Fruit fly (Drosophila melanogaster) whole organism, embryonic: ENCODE measurements around the gene Cul5.
A peak's percentile ranks its signal among the peaks of the same experiment; 100 is the strongest.

Experiments used
- Abd-B ChIP-seq: fragments of 200-800 bp; sonication (Bioruptor generic); optimal IDR thresholded peaks from 2 replicates; lab custom pipeline; 2018; ENCODE audit warnings: missing biosample characterization, mild to moderate bottlenecking, missing genetic modification characterization, moderate library complexity
- Atf3 ChIP-seq: fragments of 200-800 bp; sonication (Bioruptor generic); optimal IDR thresholded peaks from 3 replicates; lab custom pipeline; 2016; ENCODE audit warnings: missing biosample characterization, missing genetic modification characterization
- CG10959 ChIP-seq: fragments of 200-800 bp; sonication (Bioruptor generic); IDR thresholded peaks from 2 replicates; pipeline ENCODE4 v1.3.6; 2022; ENCODE audit warnings: missing biosample characterization, missing genetic modification characterization
- CG12071 ChIP-seq: fragments of 200-800 bp; sonication (Bioruptor generic); optimal IDR thresholded peaks from 3 replicates; lab custom pipeline; 2018; ENCODE audit warnings: missing biosample characterization, mild to moderate bottlenecking, missing genetic modification characterization
- CG1233 ChIP-seq: fragments of 200-800 bp; sonication (Bioruptor generic); optimal IDR thresholded peaks from 4 replicates; lab custom pipeline; 2018; ENCODE audit warnings: missing biosample characterization, mild to moderate bottlenecking, missing genetic modification characterization
- CG12769 ChIP-seq: fragments of 200-800 bp; sonication (Bioruptor generic); optimal IDR thresholded peaks from 2 replicates; lab custom pipeline; 2019; ENCODE audit warnings: missing biosample characterization, mild to moderate bottlenecking, missing genetic modification characterization, moderate library complexity
- CG12942 ChIP-seq: fragments of 200-800 bp; sonication (Bioruptor generic); optimal IDR thresholded peaks from 3 replicates; lab custom pipeline; 2016; ENCODE audit warnings: missing biosample characterization, missing genetic modification characterization
- CG14050 ChIP-seq: fragments of 200-800 bp; sonication (Bioruptor generic); IDR thresholded peaks from 3 replicates; pipeline ENCODE4 v1.3.6; 2022; ENCODE audit warnings: missing biosample characterization, missing genetic modification characterization
- CG15073 ChIP-seq: fragments of 200-800 bp; sonication (Bioruptor generic); optimal IDR thresholded peaks from 2 replicates; lab custom pipeline; 2016; ENCODE audit warnings: missing biosample characterization, missing genetic modification characterization
- CG17612 ChIP-seq: fragments of 200-800 bp; sonication (Bioruptor generic); IDR thresholded peaks from 2 replicates; pipeline ENCODE4 v1.3.6; 2022; ENCODE audit warnings: missing biosample characterization, missing genetic modification characterization
- CG2116 ChIP-seq: fragments of 200-800 bp; sonication (Bioruptor generic); optimal IDR thresholded peaks from 3 replicates; lab custom pipeline; 2018; ENCODE audit warnings: missing biosample characterization, mild to moderate bottlenecking, missing genetic modification characterization
- CG2129 ChIP-seq: fragments of 200-800 bp; sonication (Bioruptor generic); IDR thresholded peaks from 2 replicates; pipeline ENCODE4 v1.3.6; 2022; ENCODE audit warnings: missing biosample characterization, missing genetic modification characterization; ENCODE audit not compliant: partially characterized antibody
- CG31441 ChIP-seq: fragments of 200-800 bp; sonication (Bioruptor generic); IDR thresholded peaks from 2 replicates; pipeline ENCODE4 v1.3.6; 2022; ENCODE audit warnings: missing biosample characterization, missing genetic modification characterization
- CG6654 ChIP-seq: fragments of 200-800 bp; sonication (Bioruptor generic); optimal IDR thresholded peaks from 2 replicates; lab custom pipeline; 2017; ENCODE audit warnings: missing biosample characterization, mild to moderate bottlenecking, missing genetic modification characterization
- CG6689 ChIP-seq: fragments of 200-800 bp; sonication (Bioruptor generic); IDR thresholded peaks from 2 replicates; pipeline ENCODE4 v1.3.6; 2022; ENCODE audit warnings: missing biosample characterization, missing genetic modification characterization
- CG7745 ChIP-seq: fragments of 200-800 bp; sonication (Bioruptor generic); optimal IDR thresholded peaks from 2 replicates; lab custom pipeline; 2018; ENCODE audit warnings: missing biosample characterization, mild to moderate bottlenecking, missing genetic modification characterization, moderate library complexity
- CG9215 ChIP-seq: fragments of 200-800 bp; sonication (Bioruptor generic); IDR thresholded peaks from 2 replicates; pipeline ENCODE4 v1.3.6; 2022; ENCODE audit warnings: missing biosample characterization, missing genetic modification characterization
- CTCF ChIP-seq: fragments of 200-800 bp; sonication (Bioruptor generic); optimal IDR thresholded peaks from 2 replicates; lab custom pipeline; 2017; ENCODE audit warnings: missing biosample characterization, mild to moderate bottlenecking, missing genetic modification characterization, moderate library complexity
- D19A ChIP-seq: fragments of 200-800 bp; optimal IDR thresholded peaks from 3 replicates; lab custom pipeline; 2019; ENCODE audit warnings: missing biosample characterization, mild to moderate bottlenecking, missing genetic modification characterization, moderate library complexity
- ERR ChIP-seq: fragments of 200-800 bp; sonication (Bioruptor generic); optimal IDR thresholded peaks from 2 replicates; lab custom pipeline; 2016; ENCODE audit warnings: missing biosample characterization, missing genetic modification characterization
- Fer1 ChIP-seq: fragments of 200-800 bp; sonication (Bioruptor generic); optimal IDR thresholded peaks from 2 replicates; lab custom pipeline; 2017; ENCODE audit warnings: missing biosample characterization, mild to moderate bottlenecking, missing genetic modification characterization
- Gug ChIP-seq: fragments of 200-800 bp; sonication (Bioruptor generic); IDR thresholded peaks from 4 replicates; pipeline ENCODE4 v1.3.6; 2022; ENCODE audit warnings: missing biosample characterization, missing genetic modification characterization
- H15 ChIP-seq: fragments of 200-800 bp; sonication (Bioruptor generic); IDR thresholded peaks from 3 replicates; pipeline ENCODE4 v1.3.6; 2022; ENCODE audit warnings: missing biosample characterization, missing genetic modification characterization
- HLH54F ChIP-seq: fragments of 200-800 bp; sonication (Bioruptor generic); optimal IDR thresholded peaks from 3 replicates; lab custom pipeline; 2016; ENCODE audit warnings: missing biosample characterization, missing genetic modification characterization
- HmgZ ChIP-seq: fragments of 200-800 bp; sonication (Bioruptor generic); optimal IDR thresholded peaks from 2 replicates; lab custom pipeline; 2018; ENCODE audit warnings: missing biosample characterization, mild to moderate bottlenecking, missing genetic modification characterization
- Lim3 ChIP-seq: fragments of 200-800 bp; sonication (Bioruptor generic); IDR thresholded peaks from 2 replicates; pipeline ENCODE4 v1.3.6; 2022; ENCODE audit warnings: missing biosample characterization, missing genetic modification characterization
- Oli ChIP-seq: fragments of 200-800 bp; sonication (Bioruptor generic); optimal IDR thresholded peaks from 2 replicates; lab custom pipeline; 2018; ENCODE audit warnings: missing biosample characterization, mild to moderate bottlenecking, missing genetic modification characterization, moderate library complexity
- Rfx ChIP-seq: fragments of 200-800 bp; sonication (Bioruptor generic); IDR thresholded peaks from 2 replicates; pipeline ENCODE4 v1.3.6; 2022; ENCODE audit warnings: missing biosample characterization, missing genetic modification characterization
- ase ChIP-seq: fragments of 200-800 bp; sonication (Bioruptor generic); IDR thresholded peaks from 3 replicates; pipeline ENCODE4 v1.3.6; 2022; ENCODE audit warnings: missing biosample characterization, missing genetic modification characterization
- chif ChIP-seq, 2 experiments: fragments of 200-800 bp; sonication (Bioruptor generic); optimal IDR thresholded peaks; 3 replicates each; lab custom pipeline; 2016; ENCODE audit warnings: missing biosample characterization in 2 of 2, missing genetic modification characterization in 2 of 2
- emc ChIP-seq: fragments of 200-800 bp; sonication (Bioruptor generic); optimal IDR thresholded peaks from 2 replicates; lab custom pipeline; 2016; ENCODE audit warnings: missing biosample characterization, missing genetic modification characterization
- en ChIP-seq: fragments of 200-800 bp; sonication (Bioruptor generic); optimal IDR thresholded peaks from 2 replicates; lab custom pipeline; 2016; ENCODE audit warnings: missing biosample characterization, missing genetic modification characterization
- ftz-f1 ChIP-seq: fragments of 200-800 bp; sonication (Bioruptor generic); optimal IDR thresholded peaks from 2 replicates; lab custom pipeline; 2016; ENCODE audit warnings: missing biosample characterization, missing genetic modification characterization
- gcm ChIP-seq: fragments of 200-800 bp; sonication (Bioruptor generic); optimal IDR thresholded peaks from 2 replicates; lab custom pipeline; 2019; ENCODE audit warnings: missing biosample characterization, mild to moderate bottlenecking, missing genetic modification characterization, moderate library complexity
- gsb-n ChIP-seq: fragments of 200-800 bp; sonication (Bioruptor generic); optimal IDR thresholded peaks from 3 replicates; lab custom pipeline; 2018; ENCODE audit warnings: missing biosample characterization, mild to moderate bottlenecking, missing genetic modification characterization
- hth ChIP-seq: fragments of >200 bp; optimal IDR thresholded peaks from 2 replicates; lab custom pipeline; 2017; ENCODE audit warnings: inconsistent platforms
- lov ChIP-seq, 2 experiments: fragments of 200-800 bp in 1 of 2; fragments of >200 bp in 1 of 2; sonication (Bioruptor generic) in 1 of 2; IDR thresholded peaks in 1 of 2; optimal IDR thresholded peaks in 1 of 2; 2 replicates in 1 of 2; 3 replicates in 1 of 2; pipeline versions ENCODE4 v1.3.6 to Lab custom; 2017 to 2022; ENCODE audit warnings: missing biosample characterization in 1 of 2, missing genetic modification characterization in 1 of 2
- luna ChIP-seq: fragments of 200-800 bp; sonication (Bioruptor generic); optimal IDR thresholded peaks from 2 replicates; lab custom pipeline; 2016; ENCODE audit warnings: missing biosample characterization, missing genetic modification characterization
- p53 ChIP-seq: fragments of 200-800 bp; sonication (Bioruptor generic); optimal IDR thresholded peaks from 2 replicates; lab custom pipeline; 2016; ENCODE audit warnings: missing biosample characterization, missing genetic modification characterization
- pfk ChIP-seq: fragments of 200-800 bp; sonication (Bioruptor generic); optimal IDR thresholded peaks from 2 replicates; lab custom pipeline; 2018; ENCODE audit warnings: missing biosample characterization, mild to moderate bottlenecking, missing genetic modification characterization, moderate library complexity
- pnt ChIP-seq: fragments of 200-800 bp; sonication (Bioruptor generic); optimal IDR thresholded peaks from 3 replicates; lab custom pipeline; 2016; ENCODE audit warnings: missing biosample characterization, missing genetic modification characterization
- pum ChIP-seq: fragments of 200-800 bp; sonication (Bioruptor generic); optimal IDR thresholded peaks from 2 replicates; lab custom pipeline; 2016; ENCODE audit warnings: missing biosample characterization, missing genetic modification characterization
- sens-2 ChIP-seq: fragments of 200-800 bp; sonication (Bioruptor generic); IDR thresholded peaks from 2 replicates; pipeline ENCODE4 v1.3.6; 2022; ENCODE audit warnings: missing biosample characterization, missing genetic modification characterization
- stc ChIP-seq: fragments of 200-800 bp; sonication (Bioruptor generic); IDR thresholded peaks from 2 replicates; pipeline ENCODE4 v1.3.6; 2022; ENCODE audit warnings: missing biosample characterization, missing genetic modification characterization
- sug ChIP-seq: fragments of 200-800 bp; optimal IDR thresholded peaks from 2 replicates; lab custom pipeline; 2019; ENCODE audit warnings: missing biosample characterization, mild to moderate bottlenecking, missing genetic modification characterization, moderate library complexity
- tna ChIP-seq: fragments of 200-800 bp; sonication (Bioruptor generic); IDR thresholded peaks from 2 replicates; pipeline ENCODE4 v1.3.6; 2022; ENCODE audit warnings: missing biosample characterization, missing genetic modification characterization; ENCODE audit not compliant: partially characterized antibody
- vnd ChIP-seq: fragments of 200-800 bp; sonication (Bioruptor generic); IDR thresholded peaks from 3 replicates; pipeline ENCODE4 v1.3.6; 2022; ENCODE audit warnings: missing biosample characterization, missing genetic modification characterization; ENCODE audit not compliant: partially characterized antibody

The Cul5 gene

dm6 chr3R:29077572-29077971 is 14.8 kb upstream of the Cul5 start (continued):
- TF ChIP-seq luna (GFP tag; lab: Kevin White, UChicago) (no peak), en (GFP tag; lab: Kevin White, UChicago) (no peak)

DNA sequence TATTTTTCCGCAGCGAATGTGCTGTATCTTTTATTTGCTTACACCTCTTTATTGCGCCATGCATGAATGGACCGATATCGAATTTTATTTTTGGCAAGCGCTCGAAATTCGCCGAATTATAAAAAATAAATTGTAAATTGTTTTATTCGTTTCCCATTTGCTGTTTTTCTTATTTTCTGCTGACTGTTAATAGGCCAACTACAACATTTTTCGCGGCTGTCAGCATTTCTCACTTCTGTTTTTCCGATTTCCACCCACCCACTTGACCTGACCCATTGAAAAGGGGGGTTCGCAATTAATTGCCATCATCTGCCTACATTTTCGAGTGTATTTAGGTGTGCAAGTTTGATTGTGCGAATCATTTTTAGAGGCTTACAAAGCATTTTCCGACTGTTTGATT is 13.8 kb upstream of the Cul5 start:
- TF ChIP-seq emc (GFP tag; lab: Kevin White, UChicago) (no peak), CG2116 (GFP tag; lab: Kevin White, UChicago) (no peak)

dm6 chr3R:29075631-29076398 is 13.0 kb upstream of the Cul5 start:
- no peak for TF ChIP-seq ftz-f1 (GFP tag; lab: Kevin White, UChicago)
- TF ChIP-seq H15 (GFP tag; lab: Robert Waterston, UW) = no peak
- TF ChIP-seq CTCF (GFP tag; lab: Kevin White, UChicago) = no peak
- TF ChIP-seq Fer1 (GFP tag; lab: Kevin White, UChicago) = peak; percentile 46
- TF ChIP-seq Gug (GFP tag; lab: Robert Waterston, UW) = 0 out of 4 replicates have a peak, but pooled peaks have one; percentile 10
- no peak for TF ChIP-seq p53 (GFP tag; lab: Kevin White, UChicago)
- TF ChIP-seq gcm (GFP tag; lab: Kevin White, UChicago) = no peak
- no peak for TF ChIP-seq CG9215 (GFP tag; lab: Robert Waterston, UW)
- TF ChIP-seq CG6689 (GFP tag; lab: Robert Waterston, UW) = no peak
- no peak for TF ChIP-seq HLH54F
- TF ChIP-seq CG6654 (GFP tag; lab: Kevin White, UChicago) = no peak
- TF ChIP-seq Abd-B = peak; percentile 51
- TF ChIP-seq Atf3 = no peak
- TF ChIP-seq hth (lab: Kevin White, UChicago) = no peak
- no peak for TF ChIP-seq pfk (GFP tag; lab: Kevin White, UChicago)
- TF ChIP-seq Oli = no peak
- no peak for TF ChIP-seq CG10959 (GFP tag; lab: Robert Waterston, UW)
- peak in 1 of 2 experiments; percentile 6 for TF ChIP-seq chif (GFP tag; optimal IDR thresholded peaks at IDR 0.05; lab: Kevin White, UChicago)
- peak; percentile 56 for TF ChIP-seq CG12769 (tag; lab: Kevin White, UChicago)
- no peak for TF ChIP-seq sens-2 (GFP tag; lab: Robert Waterston, UW)
- TF ChIP-seq pnt = no peak
- no peak for TF ChIP-seq ase
- no peak for TF ChIP-seq D19A (tag; lab: Kevin White, UChicago)
- TF ChIP-seq tna = no peak
- TF ChIP-seq lov (optimal IDR thresholded peaks at IDR 0.05; lab: Kevin White, UChicago) = no peak
- TF ChIP-seq lov (GFP tag; IDR thresholded peaks at IDR 0.05; lab: Robert Waterston, UW) = no peak
- peak; percentile 29; the same call in 1 of the 2 replicates for TF ChIP-seq Rfx (GFP tag; lab: Robert Waterston, UW)
- no peak for TF ChIP-seq pum
- TF ChIP-seq CG12942 (GFP tag; lab: Kevin White, UChicago) = peak; percentile 4
- TF ChIP-seq CG7745 (tag; lab: Kevin White, UChicago) = no peak
- TF ChIP-seq HmgZ = no peak
- TF ChIP-seq CG31441 (GFP tag; lab: Robert Waterston, UW) = no peak
- TF ChIP-seq CG17612 (GFP tag; lab: Robert Waterston, UW) = no peak
- no peak for TF ChIP-seq CG15073
- TF ChIP-seq CG2129 = no peak
- no peak for TF ChIP-seq CG14050
- no peak for TF ChIP-seq gsb-n (tag; lab: Kevin White, UChicago)
- peak; percentile 45 for TF ChIP-seq stc (GFP tag; lab: Robert Waterston, UW)
- TF ChIP-seq CG1233 (GFP tag; lab: Kevin White, UChicago) = no peak
- no peak for TF ChIP-seq vnd (GFP tag; lab: Robert Waterston, UW)
- no peak for TF ChIP-seq sug (tag; lab: Kevin White, UChicago)
- TF ChIP-seq CG12071 (GFP tag; lab: Kevin White, UChicago) = no peak
- TF ChIP-seq Lim3 = no peak
- no peak for TF ChIP-seq ERR
